Fruit fly (Drosophila melanogaster): ENCODE results near the gene CecC.
A peak's percentile ranks its signal among the peaks of the same experiment; 100 is the strongest.

Gene CecC

DNA sequence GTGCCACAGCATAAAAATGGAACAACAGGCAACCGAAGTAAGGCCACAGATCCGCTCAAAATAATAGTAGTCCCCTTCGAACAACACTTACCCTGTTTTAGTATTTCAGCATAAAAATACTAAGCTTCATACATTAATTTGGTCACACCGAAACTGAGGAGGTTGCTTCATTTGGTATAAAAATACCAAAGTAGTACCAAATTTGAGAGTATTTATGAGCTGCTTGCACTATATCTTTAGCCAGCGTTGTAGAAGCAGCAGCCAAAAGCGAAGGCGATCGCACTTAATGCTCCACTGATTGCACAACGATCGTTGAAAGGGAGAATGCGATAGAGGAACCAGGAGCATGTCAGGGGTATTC is 42.7 kb downstream of the CecC start (continued):
- TF ChIP-seq CG1602 (GFP tag; optimal IDR thresholded peaks at IDR 0.05) = no peak
- no peak for TF ChIP-seq CG17802 (tag; optimal IDR thresholded peaks at IDR 0.05)
- TF ChIP-seq stwl (tag; optimal IDR thresholded peaks at IDR 0.05) = peak; percentile 99

DNA sequence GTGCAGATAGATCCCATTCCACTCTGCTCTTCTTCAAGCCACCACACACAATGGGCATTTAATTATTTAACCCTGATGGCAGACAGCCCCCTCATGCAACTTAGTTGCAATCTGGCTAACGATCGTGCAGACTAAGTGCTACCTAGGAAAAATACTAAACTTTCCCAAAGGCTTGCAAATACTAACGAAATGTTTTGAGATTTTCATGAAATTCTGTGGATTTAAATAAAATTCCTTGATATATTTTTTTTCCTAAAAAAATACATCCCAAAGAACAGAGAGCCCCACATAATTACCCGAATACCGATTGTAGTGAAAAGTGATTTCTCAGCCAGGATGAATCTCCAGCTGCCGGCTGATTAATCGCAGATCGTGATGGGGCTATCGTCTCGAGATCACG is 43.3 kb downstream of the CecC start:
- no peak for TF ChIP-seq CG12104 (GFP tag; optimal IDR thresholded peaks at IDR 0.05)
- TF ChIP-seq nom (GFP tag; optimal IDR thresholded peaks at IDR 0.05) = peak; percentile 13

- peak; percentile 40 for TF ChIP-seq dmrt11E (tag; optimal IDR thresholded peaks at IDR 0.05)
- TF ChIP-seq prd (optimal IDR thresholded peaks at IDR 0.05) = no peak
- TF ChIP-seq prd (GFP tag; IDR thresholded peaks at IDR 0.05) = 0 out of 3 replicates have a peak, but pooled peaks have one; percentile 45
- peak; percentile 86 for TF ChIP-seq corto (GFP tag; optimal IDR thresholded peaks at IDR 0.05)
- TF ChIP-seq lbe (GFP tag; optimal IDR thresholded peaks at IDR 0.05) = peak; percentile 88
- TF ChIP-seq CG11456 (GFP tag; IDR thresholded peaks at IDR 0.05) = no peak
- no peak for TF ChIP-seq zen (tag; optimal IDR thresholded peaks at IDR 0.05)
- TF ChIP-seq unpg (GFP tag; optimal IDR thresholded peaks at IDR 0.05) = peak; percentile 9
- 0 out of 2 replicates have a peak, but pooled peaks have one; percentile 12 for TF ChIP-seq CG17328 (GFP tag; IDR thresholded peaks at IDR 0.05)
- peak; percentile 9 for TF ChIP-seq Sox102F (GFP tag; optimal IDR thresholded peaks at IDR 0.05)
- TF ChIP-seq nom (GFP tag; optimal IDR thresholded peaks at IDR 0.05) = peak; percentile 97
- TF ChIP-seq gem (tag; optimal IDR thresholded peaks at IDR 0.05) = peak; percentile 32
- TF ChIP-seq row (GFP tag; IDR thresholded peaks at IDR 0.05) = peak; percentile 29; the same call in 1 of the 3 replicates
- peak; percentile 73 for TF ChIP-seq sens (GFP tag)
- peak; percentile 19 for TF ChIP-seq CG12391 (tag; optimal IDR thresholded peaks at IDR 0.05)
- TF ChIP-seq Kr (GFP tag; optimal IDR thresholded peaks at IDR 0.05) = no peak
- TF ChIP-seq salm (tag; optimal IDR thresholded peaks at IDR 0.05) = no peak
- 0 out of 2 replicates have a peak, but pooled peaks have one; percentile 5 for TF ChIP-seq crol (GFP tag; IDR thresholded peaks at IDR 0.05)
- peak; percentile 34 to 97 for TF ChIP-seq bsh (GFP tag; optimal IDR thresholded peaks at IDR 0.05)
- no peak for TF ChIP-seq ems (GFP tag; optimal IDR thresholded peaks at IDR 0.05)
- TF ChIP-seq Med (GFP tag) = peak; percentile 34
- TF ChIP-seq Drgx (GFP tag; IDR thresholded peaks at IDR 0.05) = peak; percentile 80
- 0 out of 2 replicates have a peak, but pooled peaks have one; percentile 9 for TF ChIP-seq esg (GFP tag; conservative IDR thresholded peaks at IDR 0.05)
- 0 out of 2 replicates have a peak, but pooled peaks have one; percentile 9 for TF ChIP-seq stc (GFP tag; IDR thresholded peaks at IDR 0.05)
Measured at dm6 chr3R:30261838-30262237, 45.6 kb downstream of the CecC start.

- no peak for TF ChIP-seq amos (GFP tag; IDR thresholded peaks at IDR 0.05; ENCODE audit: partially characterized antibody)
- TF ChIP-seq phol (tag; optimal IDR thresholded peaks at IDR 0.05) = peak; percentile 33
- TF ChIP-seq ac (GFP tag; optimal IDR thresholded peaks at IDR 0.05) = peak; percentile 10
- TF ChIP-seq pan (optimal IDR thresholded peaks at IDR 0.05) = no peak
- TF ChIP-seq pan (GFP tag; optimal IDR thresholded peaks at IDR 0.05 in 1 of 2, IDR thresholded peaks at IDR 0.05 in 1 of 2) = peak in 1 of 2 experiments; percentile 38
- peak; percentile 14 for TF ChIP-seq CG2678 (tag; optimal IDR thresholded peaks at IDR 0.05)
- TF ChIP-seq CG18011 (GFP tag; optimal IDR thresholded peaks at IDR 0.05) = no peak
- TF ChIP-seq prd (optimal IDR thresholded peaks at IDR 0.05) = no peak
- peak; percentile 75 for TF ChIP-seq prd (GFP tag; IDR thresholded peaks at IDR 0.05)
- peak; percentile 53; the same call in 1 of the 2 replicates for TF ChIP-seq CG31441 (GFP tag; IDR thresholded peaks at IDR 0.05)
- TF ChIP-seq fd96Cb (tag; optimal IDR thresholded peaks at IDR 0.05) = peak; percentile 27
- peak; percentile 26 for TF ChIP-seq CG30431 (GFP tag; optimal IDR thresholded peaks at IDR 0.05)
- peak; percentile 40 for TF ChIP-seq CG1602 (GFP tag; optimal IDR thresholded peaks at IDR 0.05)
- no peak for TF ChIP-seq BEAF-32 (GFP tag; optimal IDR thresholded peaks at IDR 0.05)
- peak; percentile 43; the same call in 1 of the 2 replicates for TF ChIP-seq lmd (GFP tag; IDR thresholded peaks at IDR 0.05)
- peak in 1 of 2 experiments; percentile 13 for TF ChIP-seq Eip74EF (GFP tag; optimal IDR thresholded peaks at IDR 0.05)
- TF ChIP-seq oc (tag; optimal IDR thresholded peaks at IDR 0.05) = peak; percentile 76
- TF ChIP-seq CG13775 (GFP tag; optimal IDR thresholded peaks at IDR 0.05) = peak; percentile 17
- TF ChIP-seq Med (GFP tag) = peak; percentile 48
- peak; percentile 10 for TF ChIP-seq CG3407 (GFP tag; optimal IDR thresholded peaks at IDR 0.05)
- no peak for TF ChIP-seq ems (GFP tag; optimal IDR thresholded peaks at IDR 0.05)
- no peak for TF ChIP-seq Dp (GFP tag; optimal IDR thresholded peaks at IDR 0.05)
Measured at dm6 chr3R:30263708-30264107, 47.4 kb downstream of the CecC start.

Data from whole organism, embryonic.